Worm (Caenorhabditis elegans) whole organism, L4/young adult: ENCODE data around the gene ttc-39B.

Experiments used
- W03F9.2 ChIP-seq: fragments of 150-350 bp; optimal IDR thresholded peaks from 2 replicates; lab custom pipeline; 2014; ENCODE audit warnings: missing biosample characterization, missing genetic modification characterization
- him-1 ChIP-seq: sonication (generic microtip); optimal IDR thresholded peaks from 2 replicates; lab custom pipeline; 2016; ENCODE audit warnings: missing genotype, missing genetic modification reagents, missing genetic modification characterization, missing compliant biosample characterization

- TF ChIP-seq W03F9.2 (no peak), him-1 (tag; lab: Kevin White, UChicago) (no peak)
These were observed 47.1 kb upstream of the ttc-39B start, which contains the start of gene F58F12.12 for ce11 chrII:6380866-6381265.
